Worm (Caenorhabditis elegans): ENCODE data around the gene Y73B6BL.289.

DNA sequence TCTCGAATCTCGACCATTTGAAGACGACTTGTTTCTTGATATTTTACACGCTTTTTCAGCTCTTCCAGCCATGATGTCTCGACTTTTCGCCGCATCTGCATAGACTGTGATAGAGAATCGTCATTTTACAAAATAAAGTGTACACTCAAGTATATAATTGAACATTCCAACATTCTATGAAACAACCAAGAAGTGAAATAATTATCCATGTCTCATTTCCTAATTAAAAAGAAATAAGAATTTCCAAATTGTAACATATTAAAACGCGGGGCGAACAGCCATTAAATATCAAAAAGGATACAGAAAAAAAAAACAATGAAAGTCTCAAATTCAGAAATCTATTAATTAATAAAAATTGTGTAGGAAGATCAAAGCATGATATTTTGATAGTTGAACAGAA lies 25.7 kb downstream of the Y73B6BL.289 start, which contains the start of gene smg-3:
- TF ChIP-seq F52B5.7 (tag; optimal IDR thresholded peaks at IDR 0.05): no peak
- no peak for TF ChIP-seq ceh-91 (GFP tag; IDR thresholded peaks at IDR 0.05)
